Fruit fly (Drosophila melanogaster) whole organism, embryonic: ENCODE results near the gene CG33641.

Source experiments
- Abd-B ChIP-seq: fragments of 200-800 bp; sonication (Bioruptor generic); optimal IDR thresholded peaks from 2 replicates; lab custom pipeline; 2018; ENCODE audit warnings: missing biosample characterization, mild to moderate bottlenecking, missing genetic modification characterization, moderate library complexity
- Aef1 ChIP-seq: fragments of 200-800 bp; sonication (Bioruptor generic); IDR thresholded peaks from 3 replicates; pipeline ENCODE4 v1.3.6; 2022; ENCODE audit warnings: missing biosample characterization, missing genetic modification characterization
- B-H1 ChIP-seq: fragments of 200-800 bp; sonication (Bioruptor generic); IDR thresholded peaks from 3 replicates; pipeline ENCODE4 v1.3.6; 2022; ENCODE audit warnings: missing biosample characterization, missing genetic modification characterization
- BtbVII ChIP-seq: fragments of 200-800 bp; sonication (Bioruptor generic); optimal IDR thresholded peaks from 3 replicates; lab custom pipeline; 2017; ENCODE audit warnings: missing biosample characterization, mild to moderate bottlenecking, missing genetic modification characterization
- CG12071 ChIP-seq: fragments of 200-800 bp; sonication (Bioruptor generic); optimal IDR thresholded peaks from 3 replicates; lab custom pipeline; 2018; ENCODE audit warnings: missing biosample characterization, mild to moderate bottlenecking, missing genetic modification characterization
- CG12391 ChIP-seq: fragments of 200-800 bp; sonication (Bioruptor generic); optimal IDR thresholded peaks from 3 replicates; lab custom pipeline; 2018; ENCODE audit warnings: missing biosample characterization, mild to moderate bottlenecking, missing genetic modification characterization, moderate library complexity
- CG13424 ChIP-seq: fragments of 200-800 bp; sonication (Bioruptor generic); optimal IDR thresholded peaks from 2 replicates; lab custom pipeline; 2019; ENCODE audit warnings: missing biosample characterization, mild to moderate bottlenecking, missing genetic modification characterization, moderate library complexity
- CG1647 ChIP-seq: fragments of 200-800 bp; sonication (Bioruptor generic); optimal IDR thresholded peaks from 3 replicates; lab custom pipeline; 2016; ENCODE audit warnings: missing biosample characterization, missing genetic modification characterization
- CG17328 ChIP-seq: fragments of 200-800 bp; sonication (Bioruptor generic); IDR thresholded peaks from 2 replicates; pipeline ENCODE4 v1.3.6; 2022; ENCODE audit warnings: missing biosample characterization, missing genetic modification characterization
- CG17359 ChIP-seq: fragments of 200-800 bp; sonication (Bioruptor generic); optimal IDR thresholded peaks from 3 replicates; lab custom pipeline; 2018; ENCODE audit warnings: missing biosample characterization, mild to moderate bottlenecking, missing genetic modification characterization, moderate library complexity
- CG2129 ChIP-seq: fragments of 200-800 bp; sonication (Bioruptor generic); IDR thresholded peaks from 2 replicates; pipeline ENCODE4 v1.3.6; 2022; ENCODE audit warnings: missing biosample characterization, missing genetic modification characterization; ENCODE audit not compliant: partially characterized antibody
- CG2712 ChIP-seq: fragments of 200-800 bp; optimal IDR thresholded peaks from 3 replicates; lab custom pipeline; 2019; ENCODE audit warnings: missing biosample characterization, mild to moderate bottlenecking, missing genetic modification characterization, moderate library complexity
- CG33557 ChIP-seq: fragments of 200-800 bp; sonication (Bioruptor generic); optimal IDR thresholded peaks from 2 replicates; lab custom pipeline; 2019; ENCODE audit warnings: missing biosample characterization, mild to moderate bottlenecking, missing genetic modification characterization, moderate library complexity
- CG4328 ChIP-seq: fragments of 200-800 bp; sonication (Bioruptor generic); optimal IDR thresholded peaks from 3 replicates; lab custom pipeline; 2017; ENCODE audit warnings: missing biosample characterization, missing genetic modification reagents, missing genetic modification characterization
- CG6683 ChIP-seq: fragments of 200-800 bp; sonication (Bioruptor generic); optimal IDR thresholded peaks from 2 replicates; lab custom pipeline; 2017; ENCODE audit warnings: missing biosample characterization, mild to moderate bottlenecking, missing genetic modification characterization, missing genetic modification reagents
- CG6689 ChIP-seq: fragments of 200-800 bp; sonication (Bioruptor generic); IDR thresholded peaks from 2 replicates; pipeline ENCODE4 v1.3.6; 2022; ENCODE audit warnings: missing biosample characterization, missing genetic modification characterization
- CG7786 ChIP-seq: fragments of 200-800 bp; sonication (Bioruptor generic); optimal IDR thresholded peaks from 2 replicates; lab custom pipeline; 2016; ENCODE audit warnings: missing biosample characterization, missing genetic modification characterization
- CG7839 ChIP-seq: fragments of 200-800 bp; sonication (Bioruptor generic); optimal IDR thresholded peaks from 3 replicates; lab custom pipeline; 2018; ENCODE audit warnings: missing biosample characterization, mild to moderate bottlenecking, missing genetic modification characterization, moderate library complexity
- CG7963 ChIP-seq: fragments of 200-800 bp; sonication (Bioruptor generic); IDR thresholded peaks from 3 replicates; pipeline ENCODE4 v1.3.6; 2022; ENCODE audit warnings: missing biosample characterization, missing genetic modification characterization; ENCODE audit not compliant: partially characterized antibody
- CG9932 ChIP-seq: fragments of 200-800 bp; sonication (Bioruptor generic); IDR thresholded peaks from 2 replicates; pipeline ENCODE4 v1.3.6; 2022; ENCODE audit warnings: missing biosample characterization, missing genetic modification characterization
- Dp ChIP-seq: fragments of 200-800 bp; sonication (Bioruptor generic); optimal IDR thresholded peaks from 2 replicates; lab custom pipeline; 2018; ENCODE audit warnings: missing biosample characterization, mild to moderate bottlenecking, missing genetic modification characterization, moderate library complexity
- HHEX ChIP-seq: fragments of 200-800 bp; sonication (Bioruptor generic); optimal IDR thresholded peaks from 3 replicates; lab custom pipeline; 2017; ENCODE audit warnings: missing biosample characterization, mild to moderate bottlenecking, missing genetic modification characterization, missing genetic modification reagents
- Hr51 ChIP-seq, 2 experiments: fragments of 200-800 bp; sonication (Bioruptor generic); optimal IDR thresholded peaks; 2 replicates in 1 of 2; 3 replicates in 1 of 2; lab custom pipeline; 2016 to 2018; ENCODE audit warnings: missing biosample characterization in 2 of 2, missing genetic modification characterization in 2 of 2, mild to moderate bottlenecking in 1 of 2, moderate library complexity in 1 of 2
- Kr ChIP-seq: fragments of 200-800 bp; sonication (Bioruptor generic); optimal IDR thresholded peaks from 2 replicates; lab custom pipeline; 2017; ENCODE audit warnings: missing biosample characterization, mild to moderate bottlenecking, missing genetic modification characterization
- MBD-R2 ChIP-seq: fragments of 200-800 bp; sonication (Bioruptor generic); IDR thresholded peaks from 2 replicates; pipeline ENCODE4 v1.3.6; 2022; ENCODE audit warnings: missing biosample characterization, missing genetic modification characterization
- MESR4 ChIP-seq: fragments of 200-800 bp; sonication (Bioruptor generic); optimal IDR thresholded peaks from 2 replicates; lab custom pipeline; 2018; ENCODE audit warnings: missing biosample characterization, mild to moderate bottlenecking, missing genetic modification characterization, moderate library complexity
- Max ChIP-seq: fragments of 200-800 bp; sonication (Bioruptor generic); optimal IDR thresholded peaks from 2 replicates; lab custom pipeline; 2016; ENCODE audit warnings: missing biosample characterization, mild to moderate bottlenecking, missing genetic modification characterization
- Med ChIP-seq: fragments of 200-800 bp; sonication (Bioruptor generic); peaks from one replicate; lab custom pipeline; 2016; ENCODE audit warnings: missing biosample characterization, missing genetic modification characterization, mild to moderate bottlenecking, inconsistent platforms, moderate library complexity
- PHDP ChIP-seq: fragments of 200-800 bp; sonication (Bioruptor generic); optimal IDR thresholded peaks from 3 replicates; lab custom pipeline; 2018; ENCODE audit warnings: missing biosample characterization, mild to moderate bottlenecking, missing genetic modification characterization, moderate library complexity
- Ptx1 ChIP-seq: fragments of 200-800 bp; sonication (Bioruptor generic); IDR thresholded peaks from 2 replicates; pipeline ENCODE4 v1.3.6; 2022; ENCODE audit warnings: missing biosample characterization, missing genetic modification characterization
- Sox102F ChIP-seq: fragments of 200-800 bp; sonication (Bioruptor generic); optimal IDR thresholded peaks from 2 replicates; lab custom pipeline; 2018; ENCODE audit warnings: missing biosample characterization, mild to moderate bottlenecking, missing genetic modification characterization, moderate library complexity
- ac ChIP-seq: fragments of 200-800 bp; sonication (Bioruptor generic); optimal IDR thresholded peaks from 3 replicates; lab custom pipeline; 2017; ENCODE audit warnings: missing biosample characterization, mild to moderate bottlenecking, missing genetic modification characterization
- bbx ChIP-seq: fragments of 200-800 bp; sonication (Bioruptor generic); IDR thresholded peaks from 2 replicates; pipeline ENCODE4 v1.3.6; 2022; ENCODE audit warnings: missing biosample characterization, missing genetic modification characterization; ENCODE audit not compliant: partially characterized antibody
- chinmo ChIP-seq: fragments of 200-800 bp; sonication (Bioruptor generic); IDR thresholded peaks from 4 replicates; pipeline ENCODE4 v1.3.6; 2022; ENCODE audit warnings: missing biosample characterization, missing genetic modification characterization; ENCODE audit not compliant: partially characterized antibody
- chm ChIP-seq: fragments of 200-800 bp; sonication (Bioruptor generic); IDR thresholded peaks from 2 replicates; pipeline ENCODE4 v1.3.6; 2022; ENCODE audit warnings: missing biosample characterization, missing genetic modification characterization
- gfzf ChIP-seq: fragments of 200-800 bp; sonication (Bioruptor generic); optimal IDR thresholded peaks from 2 replicates; lab custom pipeline; 2016; ENCODE audit warnings: missing biosample characterization, mild to moderate bottlenecking, missing genetic modification characterization, moderate library complexity
- her ChIP-seq: fragments of 200-800 bp; sonication (Bioruptor generic); optimal IDR thresholded peaks from 2 replicates; lab custom pipeline; 2016; ENCODE audit warnings: missing biosample characterization, missing genetic modification characterization
- kah ChIP-seq: fragments of 200-800 bp; sonication (Bioruptor generic); optimal IDR thresholded peaks from 2 replicates; lab custom pipeline; 2018; ENCODE audit warnings: missing biosample characterization, mild to moderate bottlenecking, missing genetic modification characterization
- lilli ChIP-seq: fragments of 200-800 bp; sonication (Bioruptor generic); optimal IDR thresholded peaks from 3 replicates; lab custom pipeline; 2016; ENCODE audit warnings: missing biosample characterization, missing genetic modification characterization
- mirr ChIP-seq: fragments of 200-800 bp; sonication (Bioruptor generic); optimal IDR thresholded peaks from 3 replicates; lab custom pipeline; 2018; ENCODE audit warnings: missing biosample characterization, mild to moderate bottlenecking, missing genetic modification characterization
- repo ChIP-seq: fragments of 200-800 bp; sonication (Bioruptor generic); optimal IDR thresholded peaks from 2 replicates; lab custom pipeline; 2016; ENCODE audit warnings: missing biosample characterization, missing genetic modification characterization
- sim ChIP-seq: fragments of 200-800 bp; sonication (Bioruptor generic); IDR thresholded peaks from 2 replicates; pipeline ENCODE4 v1.3.6; 2022; ENCODE audit warnings: missing biosample characterization, missing genetic modification characterization
- stc ChIP-seq: fragments of 200-800 bp; sonication (Bioruptor generic); IDR thresholded peaks from 2 replicates; pipeline ENCODE4 v1.3.6; 2022; ENCODE audit warnings: missing biosample characterization, missing genetic modification characterization
- trh ChIP-seq: fragments of 200-800 bp; sonication (Bioruptor generic); optimal IDR thresholded peaks from 2 replicates; lab custom pipeline; 2016; ENCODE audit warnings: missing biosample characterization, missing genetic modification characterization
- tup ChIP-seq: fragments of 200-800 bp; sonication (Bioruptor generic); optimal IDR thresholded peaks from 2 replicates; lab custom pipeline; 2016; ENCODE audit warnings: missing biosample characterization, mild to moderate bottlenecking, missing genetic modification characterization, moderate library complexity
- vnd ChIP-seq: fragments of 200-800 bp; sonication (Bioruptor generic); IDR thresholded peaks from 3 replicates; pipeline ENCODE4 v1.3.6; 2022; ENCODE audit warnings: missing biosample characterization, missing genetic modification characterization; ENCODE audit not compliant: partially characterized antibody
- wek ChIP-seq: fragments of 200-800 bp; sonication (Bioruptor generic); optimal IDR thresholded peaks from 3 replicates; lab custom pipeline; 2018; ENCODE audit warnings: missing biosample characterization, mild to moderate bottlenecking, missing genetic modification characterization, moderate library complexity
- zf30C ChIP-seq: fragments of 200-800 bp; sonication (Bioruptor generic); optimal IDR thresholded peaks from 3 replicates; lab custom pipeline; 2018; ENCODE audit warnings: missing biosample characterization, mild to moderate bottlenecking, missing genetic modification characterization

The CG33641 gene

dm6 chr2L:13549973-13550458 lies 21.2 kb downstream of the CG33641 start, which contains the start of gene kuz (continued):
- no peak for TF ChIP-seq Kr
- TF ChIP-seq CG7963 (GFP tag; lab: Robert Waterston, UW) = 0 out of 3 replicates have a peak, but pooled peaks have one; percentile 56
- no peak for TF ChIP-seq CG6683 (GFP tag; lab: Kevin White, UChicago)
- peak; percentile 42 for TF ChIP-seq wek (GFP tag; lab: Kevin White, UChicago)
- TF ChIP-seq CG12391 (tag; lab: Kevin White, UChicago) = peak; percentile 67
- peak; percentile 17; the same call in 1 of the 3 replicates for TF ChIP-seq vnd (GFP tag; lab: Robert Waterston, UW)
- peak; percentile 38 for TF ChIP-seq kah (GFP tag; lab: Kevin White, UChicago)
- peak; percentile 12 for TF ChIP-seq CG33557 (GFP tag; lab: Kevin White, UChicago)
- peak; percentile 19 for TF ChIP-seq CG7786 (GFP tag; lab: Kevin White, UChicago)
- TF ChIP-seq CG17328 (GFP tag; lab: Robert Waterston, UW) = peak; percentile 64
- TF ChIP-seq zf30C (GFP tag; lab: Kevin White, UChicago) = peak; percentile 36
- TF ChIP-seq tup (GFP tag; lab: Kevin White, UChicago) = no peak
- peak; percentile 86 for TF ChIP-seq chm
- TF ChIP-seq B-H1 (GFP tag; lab: Robert Waterston, UW) = no peak
- TF ChIP-seq CG6689 (GFP tag; lab: Robert Waterston, UW) = no peak
- TF ChIP-seq ac (GFP tag; lab: Kevin White, UChicago) = no peak
- TF ChIP-seq HHEX (GFP tag; lab: Kevin White, UChicago) = peak; percentile 15
- peak; percentile 24 for TF ChIP-seq CG7839
- peak; percentile 28 for TF ChIP-seq BtbVII
- TF ChIP-seq trh (GFP tag; lab: Kevin White, UChicago) = no peak
- TF ChIP-seq repo (GFP tag; lab: Kevin White, UChicago) = peak; percentile 20
- TF ChIP-seq CG1647 (GFP tag; lab: Kevin White, UChicago) = peak; percentile 4
- TF ChIP-seq Med (GFP tag; lab: Kevin White, UChicago) = peak; percentile 94
- TF ChIP-seq CG12071 (GFP tag; lab: Kevin White, UChicago) = peak; percentile 32
- peak; percentile 42 for TF ChIP-seq CG17359
- TF ChIP-seq MESR4 = peak; percentile 58
- peak in 1 of 2 experiments; percentile 7 for TF ChIP-seq Hr51 (GFP tag; optimal IDR thresholded peaks at IDR 0.05; lab: Kevin White, UChicago)
- TF ChIP-seq chinmo (GFP tag; lab: Robert Waterston, UW) = peak; percentile 89
- TF ChIP-seq sim (GFP tag; lab: Robert Waterston, UW) = 0 out of 2 replicates have a peak, but pooled peaks have one; percentile 15
- TF ChIP-seq Sox102F (GFP tag; lab: Kevin White, UChicago) = peak; percentile 14
- peak; percentile 46 for TF ChIP-seq PHDP (tag; lab: Kevin White, UChicago)
- TF ChIP-seq CG13424 = peak; percentile 30
- peak; percentile 54 for TF ChIP-seq mirr (GFP tag; lab: Kevin White, UChicago)
- peak; percentile 67 for TF ChIP-seq gfzf (GFP tag; lab: Kevin White, UChicago)
- no peak for TF ChIP-seq CG9932
- TF ChIP-seq Dp (GFP tag; lab: Kevin White, UChicago) = no peak
- peak; percentile 83 for TF ChIP-seq bbx
- peak; percentile 41 for TF ChIP-seq CG2712 (tag; lab: Kevin White, UChicago)
- TF ChIP-seq lilli (GFP tag; lab: Kevin White, UChicago) = peak; percentile 34
- peak; percentile 15 for TF ChIP-seq Max (GFP tag; lab: Kevin White, UChicago)
- peak; percentile 37 for TF ChIP-seq CG4328 (GFP tag; lab: Kevin White, UChicago)
- TF ChIP-seq MBD-R2 (GFP tag; lab: Robert Waterston, UW) = peak; percentile 38; the same call in 1 of the 2 replicates
- TF ChIP-seq stc (GFP tag; lab: Robert Waterston, UW) = peak; percentile 40; the same call in 1 of the 2 replicates
- peak; percentile 18; the same call in 1 of the 3 replicates for TF ChIP-seq Aef1 (GFP tag; lab: Robert Waterston, UW)
- TF ChIP-seq Ptx1 = peak; percentile 16; the same call in 1 of the 2 replicates
- TF ChIP-seq Abd-B = no peak
- TF ChIP-seq CG2129 (GFP tag; lab: Robert Waterston, UW) = peak; percentile 15; the same call in 1 of the 2 replicates
- peak; percentile 21 for TF ChIP-seq her (GFP tag; lab: Kevin White, UChicago)
